Fruit fly (Drosophila melanogaster) whole organism, prepupa: ENCODE results near the gene CG13841.

Source experiments
- Blimp-1 ChIP-seq: fragments of 200-800 bp; sonication (Bioruptor generic); optimal IDR thresholded peaks from 3 replicates; lab custom pipeline; 2017; ENCODE audit warnings: missing biosample characterization, missing genetic modification characterization, mild to moderate bottlenecking, moderate library complexity, missing genetic modification reagents
- CG10631 ChIP-seq: fragments of 200-800 bp; sonication (Bioruptor generic); optimal IDR thresholded peaks from 2 replicates; lab custom pipeline; 2016; ENCODE audit warnings: missing biosample characterization, missing genetic modification characterization
- CG10669 ChIP-seq: fragments of 200-800 bp; sonication (Bioruptor generic); optimal IDR thresholded peaks from 3 replicates; lab custom pipeline; 2018; ENCODE audit warnings: missing biosample characterization, mild to moderate bottlenecking, missing genetic modification characterization, moderate library complexity
- CG11902 ChIP-seq: fragments of 200-800 bp; sonication (Bioruptor generic); optimal IDR thresholded peaks from 3 replicates; lab custom pipeline; 2016; ENCODE audit warnings: missing biosample characterization, missing genetic modification characterization
- CG15336 ChIP-seq: fragments of 200-800 bp; sonication (Bioruptor generic); IDR thresholded peaks from 2 replicates; pipeline ENCODE4 v1.3.6; 2022; ENCODE audit warnings: missing biosample characterization, missing genetic modification characterization
- CG16779 ChIP-seq: fragments of 200-800 bp; sonication (Bioruptor generic); optimal IDR thresholded peaks from 3 replicates; lab custom pipeline; 2017; ENCODE audit warnings: missing biosample characterization, mild to moderate bottlenecking, missing genetic modification characterization
- CG31627 ChIP-seq: fragments of 200-800 bp; sonication (Bioruptor generic); optimal IDR thresholded peaks from 3 replicates; lab custom pipeline; 2016; ENCODE audit warnings: missing biosample characterization, missing genetic modification characterization
- CG32006 ChIP-seq: fragments of 200-800 bp; sonication (Bioruptor generic); optimal IDR thresholded peaks from 3 replicates; lab custom pipeline; 2017; ENCODE audit warnings: missing biosample characterization, mild to moderate bottlenecking, missing genetic modification characterization
- CG34406 ChIP-seq: fragments of 200-800 bp; sonication (Bioruptor generic); optimal IDR thresholded peaks from 3 replicates; lab custom pipeline; 2016; ENCODE audit warnings: missing biosample characterization, missing genetic modification characterization
- CG3919 ChIP-seq: fragments of 200-800 bp; sonication (Bioruptor generic); optimal IDR thresholded peaks from 3 replicates; lab custom pipeline; 2016; ENCODE audit warnings: missing biosample characterization, missing genetic modification characterization
- CG6163 ChIP-seq: fragments of 200-800 bp; sonication (Bioruptor generic); IDR thresholded peaks from 3 replicates; pipeline ENCODE4 v1.3.6; 2022; ENCODE audit warnings: missing biosample characterization, missing genetic modification characterization
- CG6276 ChIP-seq: fragments of 200-800 bp; sonication (Bioruptor generic); optimal IDR thresholded peaks from 2 replicates; lab custom pipeline; 2017; ENCODE audit warnings: missing biosample characterization, mild to moderate bottlenecking, missing genetic modification characterization
- CG6792 ChIP-seq: fragments of 200-800 bp; sonication (Bioruptor generic); optimal IDR thresholded peaks from 3 replicates; lab custom pipeline; 2016; ENCODE audit warnings: missing biosample characterization, missing genetic modification characterization
- CG7368 ChIP-seq: fragments of 200-800 bp; sonication (Bioruptor generic); optimal IDR thresholded peaks from 3 replicates; lab custom pipeline; 2016; ENCODE audit warnings: missing biosample characterization, missing genetic modification characterization
- CG8119 ChIP-seq: fragments of 200-800 bp; sonication (Bioruptor generic); IDR thresholded peaks from 3 replicates; pipeline ENCODE4 v1.3.6; 2022; ENCODE audit warnings: missing biosample characterization, missing genetic modification characterization
- CG8632 ChIP-seq: fragments of 200-800 bp; sonication (Bioruptor generic); optimal IDR thresholded peaks from 3 replicates; lab custom pipeline; 2016; ENCODE audit warnings: missing biosample characterization, missing genetic modification characterization
- CG9139 ChIP-seq: fragments of 200-800 bp; sonication (Bioruptor generic); optimal IDR thresholded peaks from 3 replicates; lab custom pipeline; 2017; ENCODE audit warnings: missing biosample characterization, mild to moderate bottlenecking, missing genetic modification characterization
- Eip75B ChIP-seq: fragments of 200-800 bp; sonication (Bioruptor generic); optimal IDR thresholded peaks from 3 replicates; lab custom pipeline; 2016; ENCODE audit warnings: missing biosample characterization, missing genetic modification characterization
- Eip78C ChIP-seq: fragments of 200-800 bp; sonication (Bioruptor generic); peaks from one replicate; lab custom pipeline; 2016; ENCODE audit warnings: missing biosample characterization, missing genetic modification characterization
- Eip93F ChIP-seq: fragments of 200-800 bp; sonication (Bioruptor generic); optimal IDR thresholded peaks from 2 replicates; lab custom pipeline; 2016; ENCODE audit warnings: missing biosample characterization, mild to moderate bottlenecking, missing genetic modification characterization
- Ets21C ChIP-seq: fragments of 200-800 bp; sonication (Bioruptor generic); optimal IDR thresholded peaks from 3 replicates; lab custom pipeline; 2016; ENCODE audit warnings: missing biosample characterization, missing genetic modification characterization
- Ets96B ChIP-seq: fragments of 200-800 bp; optimal IDR thresholded peaks from 2 replicates; lab custom pipeline; 2019; ENCODE audit warnings: missing biosample characterization, mild to moderate bottlenecking, missing genetic modification characterization, moderate library complexity
- Gug ChIP-seq: fragments of 200-800 bp; sonication (Bioruptor generic); IDR thresholded peaks from 2 replicates; pipeline ENCODE4 v1.3.6; 2022; ENCODE audit warnings: missing biosample characterization, missing genetic modification characterization
- Hr38 ChIP-seq: sonication (Bioruptor generic); optimal IDR thresholded peaks from 2 replicates; lab custom pipeline; 2016; ENCODE audit warnings: missing biosample characterization, missing genetic modification characterization
- Hr39 ChIP-seq: fragments of 200-800 bp; sonication (Bioruptor generic); optimal IDR thresholded peaks from 2 replicates; lab custom pipeline; 2016; ENCODE audit warnings: missing biosample characterization, missing genetic modification characterization
- Hr4 ChIP-seq: fragments of 200-800 bp; sonication (Bioruptor generic); optimal IDR thresholded peaks from 3 replicates; lab custom pipeline; 2016; ENCODE audit warnings: missing biosample characterization, missing genetic modification characterization
- Lpt ChIP-seq: fragments of 200-800 bp; sonication (Bioruptor generic); optimal IDR thresholded peaks from 3 replicates; lab custom pipeline; 2016; ENCODE audit warnings: missing biosample characterization, missing genetic modification characterization
- Met ChIP-seq: fragments of 200-800 bp; sonication (Bioruptor generic); optimal IDR thresholded peaks from 3 replicates; lab custom pipeline; 2016; ENCODE audit warnings: missing biosample characterization, missing genetic modification characterization
- OdsH ChIP-seq: fragments of 200-800 bp; sonication (Bioruptor generic); optimal IDR thresholded peaks from 3 replicates; lab custom pipeline; 2016; ENCODE audit warnings: missing biosample characterization, missing genetic modification characterization
- Sox102F ChIP-seq: fragments of 200-800 bp; sonication (Bioruptor generic); optimal IDR thresholded peaks from 2 replicates; lab custom pipeline; 2016; ENCODE audit warnings: missing biosample characterization, mild to moderate bottlenecking, missing genetic modification characterization
- Sox15 ChIP-seq: fragments of 200-800 bp; sonication (Bioruptor generic); optimal IDR thresholded peaks from 3 replicates; lab custom pipeline; 2016; ENCODE audit warnings: missing biosample characterization, missing genetic modification characterization
- acj6 ChIP-seq: fragments of 200-800 bp; sonication (Bioruptor generic); optimal IDR thresholded peaks from 3 replicates; lab custom pipeline; 2016; ENCODE audit warnings: missing biosample characterization, missing genetic modification characterization
- cyc ChIP-seq: fragments of 200-800 bp; sonication (Bioruptor generic); optimal IDR thresholded peaks from 3 replicates; lab custom pipeline; 2016; ENCODE audit warnings: missing biosample characterization, missing genetic modification characterization
- dac ChIP-seq: fragments of 200-800 bp; sonication (Bioruptor generic); optimal IDR thresholded peaks from 2 replicates; lab custom pipeline; 2017; ENCODE audit warnings: missing biosample characterization, mild to moderate bottlenecking, missing genetic modification characterization
- dsx ChIP-seq: fragments of 200-800 bp; optimal IDR thresholded peaks from 3 replicates; lab custom pipeline; 2019; ENCODE audit warnings: missing biosample characterization, mild to moderate bottlenecking, missing genetic modification characterization, moderate library complexity; ENCODE audit not compliant: poor library complexity, severe bottlenecking
- esn ChIP-seq: fragments of 200-800 bp; sonication (Bioruptor generic); optimal IDR thresholded peaks from 2 replicates; lab custom pipeline; 2016; ENCODE audit warnings: missing biosample characterization, mild to moderate bottlenecking, missing genetic modification characterization, moderate library complexity
- fd85E ChIP-seq: fragments of 200-800 bp; sonication (Bioruptor generic); optimal IDR thresholded peaks from 3 replicates; lab custom pipeline; 2016; ENCODE audit warnings: missing biosample characterization, missing genetic modification characterization
- fkh ChIP-seq: fragments of 200-800 bp; sonication (Bioruptor generic); optimal IDR thresholded peaks from 3 replicates; lab custom pipeline; 2017; ENCODE audit warnings: missing biosample characterization, mild to moderate bottlenecking, missing genetic modification characterization, moderate library complexity
- lz ChIP-seq: fragments of 200-800 bp; sonication (Bioruptor generic); optimal IDR thresholded peaks from 3 replicates; lab custom pipeline; 2016; ENCODE audit warnings: missing biosample characterization, missing genetic modification characterization
- net ChIP-seq: fragments of 200-800 bp; sonication (Bioruptor generic); optimal IDR thresholded peaks from 3 replicates; lab custom pipeline; 2016; ENCODE audit warnings: missing biosample characterization, missing genetic modification characterization
- ss ChIP-seq, 2 experiments: fragments of 200-800 bp; sonication (Bioruptor generic); optimal IDR thresholded peaks; 2 replicates in 1 of 2; 3 replicates in 1 of 2; lab custom pipeline; 2017 to 2018; ENCODE audit warnings: mild to moderate bottlenecking in 2 of 2, missing biosample characterization in 2 of 2, missing genetic modification characterization in 2 of 2, moderate library complexity in 1 of 2
- svp ChIP-seq: fragments of 200-800 bp; sonication (Bioruptor generic); peaks from one replicate; lab custom pipeline; 2016; ENCODE audit warnings: missing biosample characterization, missing genetic modification characterization
- topi ChIP-seq: fragments of 200-800 bp; sonication (Bioruptor generic); optimal IDR thresholded peaks from 3 replicates; lab custom pipeline; 2016; ENCODE audit warnings: missing biosample characterization, missing genetic modification characterization

Gene CG13841

DNA sequence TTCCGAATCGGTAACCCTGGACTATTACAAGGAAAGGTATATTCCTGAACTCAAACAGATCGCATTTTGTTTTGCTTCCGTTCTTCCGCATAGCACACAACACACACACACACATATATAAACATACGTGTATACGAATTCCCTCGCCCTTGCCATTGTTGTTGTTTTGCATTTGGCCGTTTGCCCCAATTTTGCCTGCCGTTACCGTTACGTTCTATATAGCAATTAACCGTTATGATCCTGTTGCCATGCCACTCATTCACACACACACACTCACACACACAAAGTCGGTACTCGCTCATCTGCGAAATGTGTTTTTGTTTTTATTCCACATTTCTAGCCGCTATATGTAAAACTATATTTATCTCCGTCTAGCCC lies 40.1 kb downstream of the CG13841 start:
- no peak for TF ChIP-seq CG15336 (GFP tag; lab: Robert Waterston, UW)
- no peak for TF ChIP-seq CG16779 (tag; lab: Kevin White, UChicago)
- TF ChIP-seq dsx (GFP tag; lab: Kevin White, UChicago): no peak
- TF ChIP-seq CG10669 (GFP tag; lab: Kevin White, UChicago): no peak
- no peak for TF ChIP-seq ss (GFP tag; optimal IDR thresholded peaks at IDR 0.05; lab: Kevin White, UChicago)
- TF ChIP-seq, all 60 proteins: peak for 0

DNA sequence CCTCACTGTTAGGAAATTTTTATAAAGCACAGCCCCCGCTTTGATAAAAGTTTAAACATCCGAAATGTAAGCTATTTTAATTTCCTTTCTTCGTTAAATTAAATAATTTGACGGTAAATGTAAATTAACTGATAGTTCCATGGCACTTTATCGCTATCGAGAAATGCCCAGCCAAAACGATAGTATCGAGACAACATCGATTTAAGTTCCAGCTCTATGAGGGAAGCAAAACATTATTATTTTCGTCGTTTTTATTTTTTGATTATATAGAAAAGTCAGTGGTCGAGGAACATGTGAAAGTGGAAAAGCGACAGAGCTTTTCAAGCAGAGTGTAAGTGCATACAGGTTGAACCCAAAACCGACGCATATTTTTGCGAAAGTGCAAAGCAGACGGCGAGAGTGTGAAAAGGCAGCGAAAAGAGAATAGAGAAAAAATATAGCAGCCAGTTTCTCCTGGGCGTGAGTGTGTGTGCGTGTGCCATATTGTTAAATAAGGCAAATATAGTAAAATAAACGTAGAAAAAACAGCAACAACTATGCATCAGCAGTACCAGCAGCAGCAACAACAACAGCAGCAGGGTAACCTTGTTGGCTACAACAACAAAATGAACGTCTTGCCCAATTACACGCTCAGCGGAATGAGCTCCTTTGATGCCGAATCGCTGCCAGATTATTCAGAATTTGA lies 40.6 kb downstream of the CG13841 start, which contains the start of gene CG45049:
Gene CG45049, plus strand, starts transcription at position 197 of the 685 bp plus-strand sequence.
- peak; percentile 13 for TF ChIP-seq topi (GFP tag; lab: Kevin White, UChicago)
- peak; percentile 31 for TF ChIP-seq Hr39
- TF ChIP-seq Eip78C (GFP tag; lab: Kevin White, UChicago): peak; percentile 35
- peak; percentile 2 for TF ChIP-seq CG16779 (tag; lab: Kevin White, UChicago)
- peak; percentile 63 for TF ChIP-seq fkh (GFP tag; lab: Kevin White, UChicago)
- no peak for TF ChIP-seq CG7368 (GFP tag; lab: Kevin White, UChicago)
- TF ChIP-seq CG3919 (GFP tag; lab: Kevin White, UChicago): peak; percentile 13
- no peak for TF ChIP-seq CG34406
- peak; percentile 4 for TF ChIP-seq Hr4 (GFP tag; lab: Kevin White, UChicago)
- no peak for TF ChIP-seq esn (GFP tag; lab: Kevin White, UChicago)
- TF ChIP-seq Ets21C (GFP tag; lab: Kevin White, UChicago): peak; percentile 9
- no peak for TF ChIP-seq acj6 (GFP tag; lab: Kevin White, UChicago)
- peak; percentile 26 for TF ChIP-seq lz (GFP tag; lab: Kevin White, UChicago)
- no peak for TF ChIP-seq net (GFP tag; lab: Kevin White, UChicago)
- no peak for TF ChIP-seq dac
- peak; percentile 34 for TF ChIP-seq CG10631
- peak; percentile 39 for TF ChIP-seq Met (GFP tag; lab: Kevin White, UChicago)

DNA sequence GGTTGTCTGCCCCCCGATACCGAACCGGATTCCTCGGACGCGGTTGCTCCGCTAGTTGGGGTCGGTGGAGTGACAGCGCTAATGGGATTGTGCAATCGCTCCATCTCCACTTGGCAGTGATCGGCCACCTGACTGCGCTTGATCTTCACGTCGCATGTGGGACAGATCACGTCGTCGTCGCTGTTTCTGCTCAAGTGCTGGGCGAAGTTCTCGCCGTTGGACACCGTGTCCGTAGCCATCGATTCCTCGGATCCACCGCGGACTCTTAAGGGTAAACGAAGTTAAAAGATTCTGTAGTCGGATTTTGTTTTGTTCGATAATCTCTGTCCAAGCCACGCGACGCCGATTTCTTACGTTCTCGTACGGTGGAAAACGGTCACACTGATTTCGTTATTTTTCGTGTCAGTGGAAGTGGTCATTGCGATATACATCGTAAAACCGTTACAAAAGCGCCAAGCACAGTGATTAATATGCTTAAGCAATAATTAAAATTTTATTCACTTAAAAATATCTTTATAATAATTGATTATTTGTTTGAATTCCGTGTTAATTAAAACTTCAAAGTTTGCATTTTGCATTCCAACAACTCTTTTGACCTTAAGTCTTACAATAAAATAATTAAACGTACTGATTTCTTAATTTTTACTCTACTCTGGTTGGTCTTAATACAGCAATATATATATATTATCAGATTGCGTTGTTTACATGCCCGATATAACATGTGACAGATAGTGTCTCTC lies 41.3 kb downstream of the CG13841 start, which contains the start of gene RNF220:
Gene RNF220, minus strand, starts transcription at position 384 of the 740 bp plus-strand sequence.
- TF ChIP-seq acj6 (GFP tag; lab: Kevin White, UChicago) (peak; percentile 48), Eip93F (GFP tag; lab: Kevin White, UChicago) (no peak), CG3919 (GFP tag; lab: Kevin White, UChicago) (no peak), dsx (GFP tag; lab: Kevin White, UChicago) (no peak), Eip75B (GFP tag; lab: Kevin White, UChicago) (no peak), cyc (GFP tag; lab: Kevin White, UChicago) (no peak), Blimp-1 (GFP tag; lab: Kevin White, UChicago) (no peak), OdsH (GFP tag; lab: Kevin White, UChicago) (peak; percentile 49), CG8632 (GFP tag; lab: Kevin White, UChicago) (peak; percentile 23), CG11902 (GFP tag; lab: Kevin White, UChicago) (no peak), CG6276 (GFP tag; lab: Kevin White, UChicago) (no peak), CG6163 (GFP tag; lab: Robert Waterston, UW) (no peak), CG15336 (GFP tag; lab: Robert Waterston, UW) (0 out of 2 replicates have a peak, but pooled peaks have one; percentile 24), Ets21C (GFP tag; lab: Kevin White, UChicago) (no peak), CG8119 (GFP tag; lab: Robert Waterston, UW) (peak; percentile 19; the same call in 1 of the 3 replicates), lz (GFP tag; lab: Kevin White, UChicago) (no peak), Hr39 (no peak), Lpt (GFP tag; lab: Kevin White, UChicago) (no peak), CG6792 (no peak), topi (GFP tag; lab: Kevin White, UChicago) (no peak), Sox102F (no peak), CG7368 (GFP tag; lab: Kevin White, UChicago) (no peak), CG31627 (GFP tag; lab: Kevin White, UChicago) (no peak), CG16779 (tag; lab: Kevin White, UChicago) (no peak), CG34406 (peak; percentile 12), CG32006 (GFP tag; lab: Kevin White, UChicago) (peak; percentile 48), svp (GFP tag; lab: Kevin White, UChicago) (peak; percentile 66), Hr4 (GFP tag; lab: Kevin White, UChicago) (peak; percentile 57), Ets96B (tag; lab: Kevin White, UChicago) (no peak), Sox15 (GFP tag; lab: Kevin White, UChicago) (peak; percentile 37), fd85E (GFP tag; lab: Kevin White, UChicago) (no peak), fkh (GFP tag; lab: Kevin White, UChicago) (peak; percentile 26), Hr38 (GFP tag; lab: Kevin White, UChicago) (no peak), CG9139 (GFP tag; lab: Kevin White, UChicago) (no peak), Gug (GFP tag; lab: Robert Waterston, UW) (no peak)
